Worm (Caenorhabditis elegans) whole organism, L2 larva: ENCODE measurements around the gene tbx-34.
A peak's percentile ranks its signal among the peaks of the same experiment; 100 is the strongest.

Experiments used
- C34F6.9 ChIP-seq: fragments of 150-350 bp; optimal IDR thresholded peaks from 2 replicates; lab custom pipeline; 2014; ENCODE audit warnings: missing biosample characterization, missing genetic modification characterization
- F13H6.1 ChIP-seq: sonication (generic microtip); optimal IDR thresholded peaks from 2 replicates; lab custom pipeline; 2016; ENCODE audit warnings: missing genetic modification characterization, missing compliant biosample characterization
- R02D3.7 ChIP-seq: fragments of 150-350 bp; optimal IDR thresholded peaks from 2 replicates; lab custom pipeline; 2014; ENCODE audit warnings: missing biosample characterization, missing genetic modification characterization
- Y55F3AM.14 ChIP-seq: fragments of 200-800 bp; sonication (Bioruptor generic); optimal IDR thresholded peaks from 2 replicates; lab custom pipeline; 2018; ENCODE audit warnings: mild to moderate bottlenecking, missing genetic modification characterization, missing compliant biosample characterization
- ZK546.5 ChIP-seq: sonication (generic microtip); optimal IDR thresholded peaks from 2 replicates; lab custom pipeline; 2017; ENCODE audit warnings: missing biosample characterization, missing genetic modification characterization
- alr-1 ChIP-seq: fragments of 150-350 bp; optimal IDR thresholded peaks from 2 replicates; lab custom pipeline; 2014; ENCODE audit warnings: missing biosample characterization, missing genetic modification characterization
- aly-2 ChIP-seq: fragments of 150-350 bp; optimal IDR thresholded peaks from 2 replicates; lab custom pipeline; 2014; ENCODE audit warnings: missing biosample characterization, missing genetic modification characterization
- ama-1 ChIP-seq: fragments of 150-350 bp; optimal IDR thresholded peaks from 2 replicates; lab custom pipeline; 2018; ENCODE audit warnings: inconsistent platforms
- blmp-1 ChIP-seq: sonication (generic microtip); optimal IDR thresholded peaks from 2 replicates; lab custom pipeline; 2017; ENCODE audit warnings: missing genetic modification characterization, mild to moderate bottlenecking, missing compliant biosample characterization, antibody characterized with exemption, moderate library complexity; ENCODE audit not compliant: insufficient read depth
- ceh-16 ChIP-seq: fragments of 150-350 bp; optimal IDR thresholded peaks from 2 replicates; lab custom pipeline; 2014; ENCODE audit warnings: missing biosample characterization, missing genetic modification characterization
- ceh-82 ChIP-seq: fragments of 150-350 bp; optimal IDR thresholded peaks from 2 replicates; lab custom pipeline; 2014; ENCODE audit warnings: missing biosample characterization, missing genetic modification characterization
- crh-2 ChIP-seq: sonication (generic microtip); optimal IDR thresholded peaks from 2 replicates; lab custom pipeline; 2017; ENCODE audit warnings: missing biosample characterization, missing genetic modification characterization
- dmd-4 ChIP-seq: sonication (generic microtip); optimal IDR thresholded peaks from 2 replicates; lab custom pipeline; 2017; ENCODE audit warnings: missing biosample characterization, missing genetic modification characterization
- egl-27 ChIP-seq: sonication (generic microtip); optimal IDR thresholded peaks from 3 replicates; lab custom pipeline; 2017; ENCODE audit warnings: missing biosample characterization, missing genetic modification reagents, missing genetic modification characterization
- elt-1 ChIP-seq: fragments of 150-350 bp; optimal IDR thresholded peaks from 2 replicates; lab custom pipeline; 2014; ENCODE audit warnings: missing biosample characterization, missing genetic modification characterization
- elt-3 ChIP-seq: sonication (generic microtip); optimal IDR thresholded peaks from 2 replicates; lab custom pipeline; 2017; ENCODE audit warnings: missing biosample characterization, missing genetic modification characterization
- fos-1 ChIP-seq: fragments of 150-350 bp; optimal IDR thresholded peaks from 2 replicates; lab custom pipeline; 2014; ENCODE audit warnings: missing biosample characterization, missing genetic modification characterization
- gmeb-1 ChIP-seq: fragments of 150-350 bp; optimal IDR thresholded peaks from 2 replicates; lab custom pipeline; 2014; ENCODE audit warnings: missing biosample characterization, missing genetic modification characterization
- lin-11 ChIP-seq: fragments of 150-350 bp; sonication (generic microtip); optimal IDR thresholded peaks from 2 replicates; lab custom pipeline; 2014; ENCODE audit warnings: missing biosample characterization, missing genetic modification characterization, inconsistent platforms, mixed read lengths
- lin-13 ChIP-seq: fragments of 150-350 bp; optimal IDR thresholded peaks from 2 replicates; lab custom pipeline; 2014; ENCODE audit warnings: missing biosample characterization, missing genetic modification reagents, missing genetic modification characterization
- lin-39 ChIP-seq: fragments of 150-350 bp; optimal IDR thresholded peaks from 2 replicates; lab custom pipeline; 2014; ENCODE audit warnings: missing biosample characterization, missing genetic modification reagents, missing genetic modification characterization
- lsy-2 ChIP-seq, 2 experiments: fragments of 150-350 bp in 1 of 2; sonication (generic microtip) in 1 of 2; optimal IDR thresholded peaks; 2 replicates each; lab custom pipeline; 2014 to 2017; ENCODE audit warnings: missing biosample characterization in 2 of 2, missing genetic modification characterization in 2 of 2
- mab-5 ChIP-seq: fragments of 150-350 bp; optimal IDR thresholded peaks from 2 replicates; lab custom pipeline; 2014; ENCODE audit warnings: missing biosample characterization, missing genetic modification characterization
- mbf-1 ChIP-seq: sonication (generic microtip); optimal IDR thresholded peaks from 2 replicates; lab custom pipeline; 2017; ENCODE audit warnings: missing biosample characterization, missing genetic modification characterization
- mdl-1 ChIP-seq, 2 experiments: fragments of 150-350 bp in 1 of 2; sonication (generic microtip) in 1 of 2; optimal IDR thresholded peaks; 2 replicates each; lab custom pipeline; 2017; ENCODE audit warnings: missing biosample characterization in 2 of 2, missing genetic modification characterization in 2 of 2
- nhr-10 ChIP-seq: sonication (generic microtip); optimal IDR thresholded peaks from 2 replicates; lab custom pipeline; 2017; ENCODE audit warnings: missing biosample characterization, missing genetic modification characterization
- nhr-11 ChIP-seq: fragments of 150-350 bp; optimal IDR thresholded peaks from 2 replicates; lab custom pipeline; 2014; ENCODE audit warnings: missing biosample characterization, missing genetic modification characterization
- nhr-12 ChIP-seq: fragments of 150-350 bp; optimal IDR thresholded peaks from 2 replicates; lab custom pipeline; 2014; ENCODE audit warnings: missing biosample characterization, missing genetic modification characterization
- nhr-129 ChIP-seq: fragments of 150-350 bp; optimal IDR thresholded peaks from 2 replicates; lab custom pipeline; 2014; ENCODE audit warnings: missing biosample characterization, missing genetic modification characterization
- nhr-21 ChIP-seq: fragments of 150-350 bp; optimal IDR thresholded peaks from 2 replicates; lab custom pipeline; 2014; ENCODE audit warnings: missing biosample characterization, missing genetic modification characterization
- nhr-23 ChIP-seq: fragments of 150-350 bp; optimal IDR thresholded peaks from 2 replicates; lab custom pipeline; 2014; ENCODE audit warnings: missing biosample characterization, missing genetic modification reagents, missing genetic modification characterization
- nhr-237 ChIP-seq: fragments of 150-350 bp; optimal IDR thresholded peaks from 2 replicates; lab custom pipeline; 2014; ENCODE audit warnings: missing biosample characterization, missing genetic modification characterization
- nhr-25 ChIP-seq: fragments of 150-350 bp; sonication (generic microtip); optimal IDR thresholded peaks from 3 replicates; lab custom pipeline; 2014; ENCODE audit warnings: missing biosample characterization, missing genetic modification characterization
- nhr-6 ChIP-seq: fragments of 150-350 bp; optimal IDR thresholded peaks from 2 replicates; lab custom pipeline; 2014; ENCODE audit warnings: missing biosample characterization, missing genetic modification characterization
- nhr-77 ChIP-seq: fragments of 150-350 bp; optimal IDR thresholded peaks from 2 replicates; lab custom pipeline; 2014; ENCODE audit warnings: missing biosample characterization, missing genetic modification characterization
- peb-1 ChIP-seq: fragments of 150-350 bp; optimal IDR thresholded peaks from 2 replicates; lab custom pipeline; 2014; ENCODE audit warnings: missing biosample characterization, missing genetic modification characterization
- sem-4 ChIP-seq: fragments of 150-350 bp; optimal IDR thresholded peaks from 2 replicates; lab custom pipeline; 2014; ENCODE audit warnings: missing biosample characterization, missing genetic modification reagents, missing genetic modification characterization
- skn-1 ChIP-seq: sonication (generic microtip); optimal IDR thresholded peaks from 2 replicates; lab custom pipeline; 2017; ENCODE audit warnings: missing biosample characterization, missing genetic modification characterization
- sma-3 ChIP-seq: sonication (generic microtip); optimal IDR thresholded peaks from 2 replicates; lab custom pipeline; 2016; ENCODE audit warnings: missing genetic modification reagents, missing genetic modification characterization, missing compliant biosample characterization
- sma-9 ChIP-seq, 2 experiments: fragments of 150-350 bp in 1 of 2; sonication (generic microtip) in 1 of 2; optimal IDR thresholded peaks; 2 replicates each; lab custom pipeline; 2014 to 2016; ENCODE audit warnings: missing genetic modification characterization in 2 of 2, mild to moderate bottlenecking in 1 of 2, missing biosample characterization in 1 of 2, missing compliant biosample characterization in 1 of 2, missing genetic modification reagents in 1 of 2, moderate library complexity in 1 of 2
- snpc-4 ChIP-seq: fragments of 150-350 bp; optimal IDR thresholded peaks from 2 replicates; lab custom pipeline; 2014; ENCODE audit warnings: missing biosample characterization, missing genetic modification characterization
- unc-39 ChIP-seq: fragments of 150-350 bp; optimal IDR thresholded peaks from 2 replicates; lab custom pipeline; 2014; ENCODE audit warnings: missing biosample characterization, missing genetic modification characterization
- unc-55 ChIP-seq: fragments of 150-350 bp; sonication (generic microtip); optimal IDR thresholded peaks from 3 replicates; lab custom pipeline; 2014; ENCODE audit warnings: missing biosample characterization, missing genetic modification reagents, missing genetic modification characterization
- unc-62 ChIP-seq: fragments of 150-350 bp; optimal IDR thresholded peaks from 2 replicates; lab custom pipeline; 2014; ENCODE audit warnings: missing biosample characterization, missing genetic modification reagents, missing genetic modification characterization
- zag-1 ChIP-seq: fragments of 150-350 bp; optimal IDR thresholded peaks from 2 replicates; lab custom pipeline; 2014; ENCODE audit warnings: missing biosample characterization, missing genetic modification characterization
- ztf-1 ChIP-seq: fragments of 200-800 bp; sonication (Bioruptor generic); conservative IDR thresholded peaks from 2 replicates; pipeline ENCODE4 v1.3.6; 2022; ENCODE audit warnings: missing genetic modification characterization, missing compliant biosample characterization
- ztf-11 ChIP-seq: sonication (generic microtip); optimal IDR thresholded peaks from 2 replicates; lab custom pipeline; 2017; ENCODE audit warnings: missing biosample characterization, missing genetic modification characterization
- ztf-4 ChIP-seq: fragments of 150-350 bp; optimal IDR thresholded peaks from 2 replicates; lab custom pipeline; 2014; ENCODE audit warnings: missing biosample characterization, missing genetic modification characterization

The tbx-34 gene

ce11 chrIII:11193251-11193650, 24.8 kb downstream of the tbx-34 start:
- TF ChIP-seq nhr-11 (tag; lab: Kevin White, UChicago) (no peak), C34F6.9 (tag; lab: Kevin White, UChicago) (no peak), ceh-82 (tag; lab: Kevin White, UChicago) (no peak), crh-2 (tag; lab: Kevin White, UChicago) (peak; percentile 28), nhr-237 (tag; lab: Kevin White, UChicago) (no peak), sma-3 (GFP tag; lab: Kevin White, UChicago) (no peak), fos-1 (tag; lab: Kevin White, UChicago) (peak; percentile 21)

- peak; percentile 14 for TF ChIP-seq fos-1 (tag; lab: Kevin White, UChicago)
- TF ChIP-seq ceh-16 (tag; lab: Kevin White, UChicago), result no peak
- TF ChIP-seq crh-2 (tag; lab: Kevin White, UChicago), result peak; percentile 6
Measured at ce11 chrIII:11188132-11188531, 29.9 kb downstream of the tbx-34 start.

- TF ChIP-seq nhr-12 (tag; lab: Kevin White, UChicago) (no peak), ztf-4 (no peak), fos-1 (tag; lab: Kevin White, UChicago) (peak; percentile 64), sem-4 (peak; percentile 32), unc-39 (tag; lab: Kevin White, UChicago) (no peak), sma-9 (GFP tag; optimal IDR thresholded peaks at IDR 0.05; lab: Kevin White, UChicago) (peak; percentile 58), sma-9 (tag; optimal IDR thresholded peaks at IDR 0.05; lab: Kevin White, UChicago) (no peak), lin-39 (tag; lab: Kevin White, UChicago) (no peak), nhr-237 (tag; lab: Kevin White, UChicago) (no peak), zag-1 (tag; lab: Kevin White, UChicago) (peak; percentile 89), alr-1 (tag; lab: Kevin White, UChicago) (no peak), gmeb-1 (tag; lab: Kevin White, UChicago) (no peak), lin-11 (tag; lab: Kevin White, UChicago) (peak; percentile 50), ama-1 (no peak), Y55F3AM.14 (GFP tag; lab: Kevin White, UChicago) (peak; percentile 40), R02D3.7 (tag; lab: Kevin White, UChicago) (no peak), mab-5 (no peak), unc-62 (GFP tag; lab: Kevin White, UChicago) (no peak), nhr-23 (tag; lab: Kevin White, UChicago) (no peak), ztf-1 (GFP tag; lab: Robert Waterston, UW) (no peak), nhr-77 (tag; lab: Kevin White, UChicago) (no peak), ceh-16 (tag; lab: Kevin White, UChicago) (no peak), sma-3 (GFP tag; lab: Kevin White, UChicago) (peak; percentile 40), ZK546.5 (tag; lab: Kevin White, UChicago) (no peak), peb-1 (tag; lab: Kevin White, UChicago) (no peak), elt-3 (tag; lab: Kevin White, UChicago) (no peak), nhr-6 (no peak), nhr-10 (tag; lab: Kevin White, UChicago) (no peak), dmd-4 (tag; lab: Kevin White, UChicago) (no peak), C34F6.9 (tag; lab: Kevin White, UChicago) (peak; percentile 67), mdl-1 (tag; optimal IDR thresholded peaks at IDR 0.05; lab: Kevin White, UChicago) (peak in 1 of 2 experiments; percentile 71), skn-1 (tag; lab: Kevin White, UChicago) (no peak), unc-55 (GFP tag; lab: Kevin White, UChicago) (peak; percentile 66), elt-1 (no peak), nhr-25 (no peak), blmp-1 (tag; lab: Kevin White, UChicago) (no peak), nhr-11 (tag; lab: Kevin White, UChicago) (no peak), aly-2 (tag; lab: Kevin White, UChicago) (no peak), snpc-4 (tag; lab: Kevin White, UChicago) (no peak), ceh-82 (tag; lab: Kevin White, UChicago) (no peak), F13H6.1 (tag; lab: Kevin White, UChicago) (peak; percentile 82), ztf-11 (no peak), crh-2 (tag; lab: Kevin White, UChicago) (peak; percentile 80), lsy-2 (tag; optimal IDR thresholded peaks at IDR 0.05; lab: Kevin White, UChicago) (peak in 1 of 2 experiments; percentile 50), egl-27 (tag; lab: Kevin White, UChicago) (no peak), nhr-129 (tag; lab: Kevin White, UChicago) (no peak), nhr-21 (tag; lab: Kevin White, UChicago) (no peak), lin-13 (GFP tag; lab: Kevin White, UChicago) (peak; percentile 32), mbf-1 (tag; lab: Kevin White, UChicago) (no peak)
Measured at ce11 chrIII:11185483-11186115, 32.5 kb downstream of the tbx-34 start.
